ENCODE assay signal across 2 worm cellular contexts in the genomic region with DNA sequence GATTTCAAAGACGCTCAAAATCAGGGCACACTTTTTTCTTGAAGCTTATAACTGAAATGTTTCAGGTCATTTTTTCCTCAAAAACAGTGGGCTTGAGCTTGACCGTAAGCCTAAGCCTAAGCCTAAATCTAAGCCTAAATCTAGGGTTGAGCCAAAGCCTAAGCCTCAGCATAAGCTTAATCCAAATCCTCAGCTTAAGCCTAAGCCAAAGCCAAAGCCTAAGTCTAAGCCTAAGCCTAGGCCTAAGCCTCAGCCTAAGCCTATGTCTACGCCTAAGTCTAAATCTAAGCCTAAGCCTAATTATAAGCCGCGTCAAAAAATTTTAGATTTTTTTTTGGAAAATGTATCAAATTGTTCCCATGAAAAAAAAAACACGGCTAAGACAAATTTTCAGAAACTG.
TF ChIP-seq lines count a peak whose summit lies in the region.

No protein-coding gene starts in this region.

TF ChIP-seq in whole organism, early embryonic, 17 proteins besides CTCF, POLR2A, EP300 and RAD21:
- TF ChIP-seq tbx-11 (GFP tag; IDR thresholded peaks at IDR 0.05; lab: Robert Waterston, UW) = no peak
- TF ChIP-seq ceh-36 (tag; optimal IDR thresholded peaks at IDR 0.05; lab: Kevin White, UChicago) = peak; percentile 66

TF ChIP-seq in whole organism, late embryonic, 69 proteins besides CTCF, POLR2A, EP300 and RAD21:
- TF ChIP-seq ceh-31 (tag; optimal IDR thresholded peaks at IDR 0.05; lab: Kevin White, UChicago) (no peak), dve-1 (tag; optimal IDR thresholded peaks at IDR 0.05; lab: Kevin White, UChicago) (peak; percentile 82)
